Fruit fly (Drosophila melanogaster): ENCODE results near the gene CG9839.
A peak's percentile ranks its signal among the peaks of the same experiment; 100 is the strongest.

Gene CG9839

DNA sequence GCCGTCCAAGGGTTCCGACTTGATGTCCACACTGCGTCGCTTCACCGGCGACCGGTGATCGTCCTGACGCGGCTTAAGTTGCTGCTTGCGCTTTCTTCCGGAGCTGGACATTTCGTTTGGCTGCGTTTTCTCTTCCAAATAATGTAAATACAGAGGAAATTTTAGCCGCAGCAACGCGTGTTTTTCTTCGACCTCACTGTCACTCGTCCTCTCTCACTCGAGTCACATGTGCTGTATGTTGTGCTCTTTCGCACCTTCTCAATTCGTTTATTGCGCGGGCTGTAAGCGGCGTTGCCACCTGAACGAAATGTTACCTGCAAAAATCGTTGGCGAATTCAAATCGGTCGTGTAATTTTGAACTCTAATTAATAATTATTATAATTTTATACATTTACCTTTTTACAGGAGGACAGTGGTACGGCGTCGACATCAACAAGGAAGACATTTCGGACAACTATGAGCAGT lies at the start of gene CG9839:
Gene CG9839, minus strand, starts transcription at position 415 of the 465 bp plus-strand sequence.
- TF ChIP-seq rgr (GFP tag; optimal IDR thresholded peaks at IDR 0.05) (no peak), foxo (GFP tag; optimal IDR thresholded peaks at IDR 0.05) (no peak), Myc (optimal IDR thresholded peaks at IDR 0.05) (no peak)

DNA sequence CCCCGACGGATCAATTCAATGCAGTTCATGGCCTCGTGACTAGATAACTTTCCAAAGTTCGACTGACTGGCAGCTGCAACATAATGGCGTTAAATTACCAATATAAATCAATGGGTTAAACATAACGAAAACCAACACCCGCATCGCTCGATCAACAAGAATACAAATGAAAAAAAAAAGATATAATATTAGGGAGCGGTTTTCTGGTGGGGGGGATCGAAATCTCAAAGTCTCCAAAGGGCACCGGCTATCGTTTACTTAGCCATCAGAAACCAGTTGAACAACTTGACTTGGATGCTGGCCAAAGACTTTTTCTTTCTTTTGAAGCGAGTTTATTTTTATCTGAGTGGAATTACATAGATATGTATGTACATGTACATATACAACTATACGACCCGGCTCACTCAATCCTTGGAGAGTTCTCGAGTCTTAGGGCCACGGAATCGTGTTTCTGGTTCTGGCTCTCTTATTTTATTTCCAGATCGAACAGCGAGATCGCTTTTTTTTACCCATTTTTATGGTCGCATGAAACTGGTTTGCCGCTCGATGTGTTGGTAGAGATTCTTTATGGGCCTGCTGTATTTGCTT lies 49.1 kb upstream of the CG9839 start:
- TF ChIP-seq ey (GFP tag; optimal IDR thresholded peaks at IDR 0.05): no peak
- no peak for TF ChIP-seq usp (GFP tag; optimal IDR thresholded peaks at IDR 0.05)
- no peak for TF ChIP-seq HLH106 (tag; optimal IDR thresholded peaks at IDR 0.05)
- TF ChIP-seq Hr78 (GFP tag; optimal IDR thresholded peaks at IDR 0.05): no peak
- peak; percentile 78 for TF ChIP-seq CrebA (GFP tag; optimal IDR thresholded peaks at IDR 0.05; ENCODE audit: borderline replicate concordance)
- TF ChIP-seq GATAd (GFP tag; optimal IDR thresholded peaks at IDR 0.05): no peak
- TF ChIP-seq Vsx2 (GFP tag; optimal IDR thresholded peaks at IDR 0.05; ENCODE audit: partially characterized antibody): peak; percentile 22
- TF ChIP-seq fru (GFP tag; optimal IDR thresholded peaks at IDR 0.05): no peak
- TF ChIP-seq CG32264 (GFP tag; optimal IDR thresholded peaks at IDR 0.05): no peak
- peak; percentile 23 for TF ChIP-seq brk (GFP tag; optimal IDR thresholded peaks at IDR 0.05)
- peak; percentile 1 for TF ChIP-seq Sp1 (GFP tag; optimal IDR thresholded peaks at IDR 0.05)
- no peak for TF ChIP-seq Hnf4 (GFP tag; optimal IDR thresholded peaks at IDR 0.05)
- TF ChIP-seq lola (GFP tag; optimal IDR thresholded peaks at IDR 0.05): no peak
- TF ChIP-seq dl (GFP tag; optimal IDR thresholded peaks at IDR 0.05; ENCODE audit: insufficient read depth in 1 of 2, partially characterized antibody in 2 of 2): no peak
- TF ChIP-seq foxo (GFP tag; optimal IDR thresholded peaks at IDR 0.05): peak in 1 of 2 experiments; percentile 12
- no peak for TF ChIP-seq br (GFP tag; optimal IDR thresholded peaks at IDR 0.05)
- no peak for TF ChIP-seq psq (GFP tag; optimal IDR thresholded peaks at IDR 0.05)
- TF ChIP-seq Abd-B (GFP tag; optimal IDR thresholded peaks at IDR 0.05): no peak
- no peak for TF ChIP-seq sv (GFP tag; optimal IDR thresholded peaks at IDR 0.05)
- peak; percentile 53 for TF ChIP-seq sage (GFP tag; optimal IDR thresholded peaks at IDR 0.05)
- no peak for TF ChIP-seq OdsH (GFP tag; optimal IDR thresholded peaks at IDR 0.05)
- TF ChIP-seq Rel (GFP tag; optimal IDR thresholded peaks at IDR 0.05): peak; percentile 64
- TF ChIP-seq Rel (tag; optimal IDR thresholded peaks at IDR 0.05): no peak
- TF ChIP-seq dsf (GFP tag; optimal IDR thresholded peaks at IDR 0.05; ENCODE audit: borderline replicate concordance): no peak

DNA sequence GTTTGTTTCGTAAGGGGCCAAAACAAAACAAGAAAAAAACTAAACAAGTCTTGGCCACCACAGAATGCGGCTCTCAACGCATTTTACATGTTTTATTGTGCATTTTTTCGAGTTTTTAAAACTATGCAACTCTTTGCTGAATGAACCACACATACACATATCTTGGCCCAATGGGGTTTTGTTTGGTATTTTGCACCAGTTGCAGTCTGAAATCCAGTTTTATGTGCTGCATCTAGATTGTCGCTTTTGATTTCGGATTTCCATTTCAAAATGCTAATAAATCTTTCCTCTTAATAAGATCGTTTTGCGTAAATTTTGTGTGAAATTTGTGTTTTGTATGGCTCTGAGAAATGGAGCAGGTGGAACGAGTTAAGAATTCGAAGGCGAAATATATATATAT lies 48.1 kb upstream of the CG9839 start:
- TF ChIP-seq Mio (GFP tag; optimal IDR thresholded peaks at IDR 0.05) (no peak), psq (GFP tag; optimal IDR thresholded peaks at IDR 0.05) (no peak), sv (GFP tag; optimal IDR thresholded peaks at IDR 0.05) (no peak), HLH106 (tag; optimal IDR thresholded peaks at IDR 0.05) (no peak), GATAd (GFP tag; optimal IDR thresholded peaks at IDR 0.05) (no peak), Abd-B (GFP tag; optimal IDR thresholded peaks at IDR 0.05) (no peak), Dif (GFP tag; optimal IDR thresholded peaks at IDR 0.05; ENCODE audit: partially characterized antibody) (no peak), Sp1 (GFP tag; optimal IDR thresholded peaks at IDR 0.05) (no peak), CG9705 (GFP tag; optimal IDR thresholded peaks at IDR 0.05) (no peak), CG32264 (GFP tag; optimal IDR thresholded peaks at IDR 0.05) (no peak), pan (optimal IDR thresholded peaks at IDR 0.05) (no peak), fru (GFP tag; optimal IDR thresholded peaks at IDR 0.05) (no peak), brk (GFP tag; optimal IDR thresholded peaks at IDR 0.05) (no peak), rgr (GFP tag; optimal IDR thresholded peaks at IDR 0.05) (no peak), dmrt93B (GFP tag; optimal IDR thresholded peaks at IDR 0.05) (no peak)

DNA sequence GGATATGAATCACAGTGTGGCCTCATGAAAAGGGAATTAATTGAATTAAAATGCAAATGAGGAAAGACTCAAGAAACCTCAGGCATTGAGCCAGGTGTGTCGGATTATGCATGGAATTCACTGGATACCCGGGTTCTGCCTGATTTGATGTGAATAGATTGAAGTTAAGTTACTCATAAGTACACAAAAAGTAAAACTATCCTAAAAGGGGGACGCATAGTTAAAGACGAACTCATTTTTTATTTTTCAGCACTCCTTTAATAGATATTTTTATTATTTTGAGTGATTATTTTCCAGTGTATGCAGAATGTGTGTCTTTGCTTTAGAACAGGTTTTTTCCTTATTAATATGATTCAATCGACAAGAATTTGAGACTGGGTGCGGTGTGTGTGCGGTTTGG lies 47.6 kb upstream of the CG9839 start:
- TF ChIP-seq Sp1 (GFP tag; optimal IDR thresholded peaks at IDR 0.05) (peak; percentile 17), sv (GFP tag; optimal IDR thresholded peaks at IDR 0.05) (no peak), Vsx2 (GFP tag; optimal IDR thresholded peaks at IDR 0.05; ENCODE audit: partially characterized antibody) (no peak), Mio (GFP tag; optimal IDR thresholded peaks at IDR 0.05) (no peak), CG9705 (GFP tag; optimal IDR thresholded peaks at IDR 0.05) (no peak), HLH106 (tag; optimal IDR thresholded peaks at IDR 0.05) (peak; percentile 39), ey (GFP tag; optimal IDR thresholded peaks at IDR 0.05) (peak; percentile 4), br (GFP tag; optimal IDR thresholded peaks at IDR 0.05) (peak; percentile 18), brk (GFP tag; optimal IDR thresholded peaks at IDR 0.05) (no peak), rgr (GFP tag; optimal IDR thresholded peaks at IDR 0.05) (peak; percentile 16), OdsH (GFP tag; optimal IDR thresholded peaks at IDR 0.05) (peak; percentile 47), Abd-B (GFP tag; optimal IDR thresholded peaks at IDR 0.05) (no peak), dmrt93B (GFP tag; optimal IDR thresholded peaks at IDR 0.05) (no peak), Myc (optimal IDR thresholded peaks at IDR 0.05) (no peak), fru (GFP tag; optimal IDR thresholded peaks at IDR 0.05) (peak; percentile 54), Jra (GFP tag; optimal IDR thresholded peaks at IDR 0.05) (no peak), h (GFP tag; optimal IDR thresholded peaks at IDR 0.05) (peak; percentile 45), Hr83 (GFP tag; optimal IDR thresholded peaks at IDR 0.05; ENCODE audit: poor library complexity, severe bottlenecking) (no peak), tai (GFP tag; optimal IDR thresholded peaks at IDR 0.05) (no peak), foxo (GFP tag; optimal IDR thresholded peaks at IDR 0.05) (peak in 1 of 2 experiments; percentile 44), Hr78 (GFP tag; optimal IDR thresholded peaks at IDR 0.05) (no peak), usp (GFP tag; optimal IDR thresholded peaks at IDR 0.05) (no peak), GATAd (GFP tag; optimal IDR thresholded peaks at IDR 0.05) (no peak), Hnf4 (GFP tag; optimal IDR thresholded peaks at IDR 0.05) (peak; percentile 1), Rel (GFP tag; optimal IDR thresholded peaks at IDR 0.05) (no peak), Rel (tag; optimal IDR thresholded peaks at IDR 0.05) (no peak), Dfd (GFP tag; optimal IDR thresholded peaks at IDR 0.05) (no peak), dl (GFP tag; optimal IDR thresholded peaks at IDR 0.05; ENCODE audit: insufficient read depth in 1 of 2, partially characterized antibody in 2 of 2) (no peak), psq (GFP tag; optimal IDR thresholded peaks at IDR 0.05) (peak; percentile 47), woc (GFP tag; optimal IDR thresholded peaks at IDR 0.05) (no peak), N (GFP tag; optimal IDR thresholded peaks at IDR 0.05) (no peak), CG32264 (GFP tag; optimal IDR thresholded peaks at IDR 0.05) (no peak), Dif (GFP tag; optimal IDR thresholded peaks at IDR 0.05; ENCODE audit: partially characterized antibody) (no peak), CrebA (GFP tag; optimal IDR thresholded peaks at IDR 0.05; ENCODE audit: borderline replicate concordance) (no peak), lola (GFP tag; optimal IDR thresholded peaks at IDR 0.05) (no peak)

Data from whole organism, wandering third instar larva.